Worm (Caenorhabditis elegans) whole organism, midembryonic: ENCODE results near the gene C37C3.2.

Experiments used
- T22C8.4 ChIP-seq: fragments of 200-800 bp; sonication (Bioruptor generic); IDR thresholded peaks from 2 replicates; pipeline ENCODE4 v1.3.6; 2022; ENCODE audit warnings: missing genetic modification characterization, missing compliant biosample characterization
- cog-1 ChIP-seq: sonication (generic microtip); optimal IDR thresholded peaks from 2 replicates; lab custom pipeline; 2016; ENCODE audit warnings: missing genetic modification characterization, missing compliant biosample characterization
- flt-1 ChIP-seq: fragments of 200-800 bp; sonication (Bioruptor generic); IDR thresholded peaks from 2 replicates; pipeline ENCODE4 v1.3.6; 2022; ENCODE audit warnings: missing genetic modification characterization, missing compliant biosample characterization
- klf-2 ChIP-seq: fragments of 200-800 bp; sonication (Bioruptor generic); conservative IDR thresholded peaks from 2 replicates; pipeline ENCODE4 v1.3.6; 2022; ENCODE audit warnings: missing genetic modification reagents, missing genetic modification characterization, missing compliant biosample characterization
- med-1 ChIP-seq: sonication (generic microtip); optimal IDR thresholded peaks from 2 replicates; lab custom pipeline; 2017; ENCODE audit warnings: missing genetic modification characterization, mild to moderate bottlenecking, missing compliant biosample characterization, antibody characterized with exemption, missing genetic modification reagents; ENCODE audit not compliant: insufficient read depth
- ref-1 ChIP-seq: fragments of 200-800 bp; sonication (Bioruptor generic); conservative IDR thresholded peaks from 2 replicates; pipeline ENCODE4 v1.3.6; 2022; ENCODE audit warnings: missing genetic modification reagents, missing genetic modification characterization, missing compliant biosample characterization
- tab-1 ChIP-seq: fragments of 200-800 bp; sonication (Bioruptor generic); IDR thresholded peaks from 2 replicates; pipeline ENCODE4 v1.3.6; 2022; ENCODE audit warnings: missing genetic modification characterization, missing compliant biosample characterization
- ztf-23 ChIP-seq: fragments of 200-800 bp; sonication (Bioruptor generic); IDR thresholded peaks from 2 replicates; pipeline ENCODE4 v1.3.6; 2022; ENCODE audit warnings: missing genetic modification reagents, missing genetic modification characterization, missing compliant biosample characterization
- ztf-29 ChIP-seq: fragments of 200-800 bp; sonication (Bioruptor generic); IDR thresholded peaks from 2 replicates; pipeline ENCODE4 v1.3.6; 2022; ENCODE audit warnings: missing genetic modification reagents, missing genetic modification characterization, missing compliant biosample characterization

- TF ChIP-seq med-1 (no peak), cog-1 (no peak), ztf-23 (GFP tag; lab: Robert Waterston, UW) (no peak), T22C8.4 (GFP tag; lab: Robert Waterston, UW) (no peak), tab-1 (GFP tag; lab: Robert Waterston, UW) (no peak), klf-2 (GFP tag; lab: Robert Waterston, UW) (no peak), flt-1 (GFP tag; lab: Robert Waterston, UW) (no peak), ztf-29 (no peak), ref-1 (GFP tag; lab: Robert Waterston, UW) (no peak)
Observed at ce11 chrV:7822655-7823054, 33.1 kb upstream of the C37C3.2 start.
